Worm (Caenorhabditis elegans) whole organism, young adult: Measurements from ENCODE around the gene C08B6.3.

Experiments used
- F49E8.2 ChIP-seq: sonication (generic microtip); optimal IDR thresholded peaks from 3 replicates; lab custom pipeline; 2017; ENCODE audit warnings: missing genetic modification characterization, mild to moderate bottlenecking, missing compliant biosample characterization, antibody characterized with exemption, moderate library complexity; ENCODE audit not compliant: insufficient read depth
- ceh-100 ChIP-seq: fragments of 200-800 bp; sonication (Bioruptor generic); IDR thresholded peaks from 2 replicates; pipeline ENCODE4 v1.3.6; 2022; ENCODE audit warnings: missing genetic modification reagents, missing genetic modification characterization, missing compliant biosample characterization
- dpff-1 ChIP-seq: sonication (generic microtip); optimal IDR thresholded peaks from 2 replicates; lab custom pipeline; 2017; ENCODE audit warnings: mild to moderate bottlenecking, missing genetic modification characterization, missing compliant biosample characterization
- him-1 ChIP-seq: sonication (generic microtip); optimal IDR thresholded peaks from 2 replicates; lab custom pipeline; 2016; ENCODE audit warnings: missing genotype, missing genetic modification reagents, missing genetic modification characterization, missing compliant biosample characterization
- lsl-1 ChIP-seq: fragments of 200-800 bp; sonication (Bioruptor generic); optimal IDR thresholded peaks from 2 replicates; lab custom pipeline; 2018; ENCODE audit warnings: mild to moderate bottlenecking, missing genetic modification characterization, moderate library complexity, missing compliant biosample characterization
- sdz-38 ChIP-seq: sonication (generic microtip); optimal IDR thresholded peaks from 2 replicates; lab custom pipeline; 2016; ENCODE audit warnings: missing genotype, missing genetic modification characterization, missing compliant biosample characterization

DNA sequence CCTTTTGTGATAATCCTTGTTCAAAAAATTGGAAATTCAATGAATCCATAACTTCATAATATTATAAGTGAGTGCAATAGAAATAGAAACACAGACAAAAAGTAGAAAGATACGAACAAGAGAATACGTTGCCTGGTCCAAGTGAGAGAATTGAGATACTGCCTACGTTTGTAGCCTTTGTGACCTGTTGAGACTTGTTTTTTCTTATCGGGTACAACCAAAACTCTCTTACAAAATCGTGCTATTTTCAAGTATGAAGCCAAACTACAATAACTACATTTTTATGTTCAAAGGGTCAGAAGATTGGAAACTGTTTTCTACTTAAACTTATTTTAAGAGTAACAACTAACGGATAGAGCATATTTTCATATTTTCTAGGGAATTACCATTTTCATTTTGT, 30.5 kb downstream of the C08B6.3 start, which contains the start of gene nhr-205:
- TF ChIP-seq sdz-38 (tag; lab: Kevin White, UChicago) (no peak), ceh-100 (GFP tag; lab: Robert Waterston, UW) (no peak), dpff-1 (tag; lab: Kevin White, UChicago) (no peak), lsl-1 (GFP tag; lab: Kevin White, UChicago) (no peak), him-1 (tag; lab: Kevin White, UChicago) (no peak), F49E8.2 (tag; lab: Kevin White, UChicago) (no peak)
